3 fruit fly cellular contexts compared by ENCODE assay signal in genomic region chr3L:21700945-21701344, dm6.
TF ChIP-seq lines count a peak whose summit lies in the region.

No protein-coding gene starts in this region.

- TF ChIP-seq CTCF in whole organism, embryonic (GFP tag; optimal IDR thresholded peaks at IDR 0.05; lab: Kevin White, UChicago) = no peak

TF ChIP-seq in whole organism, embryonic, 481 proteins besides CTCF, POLR2A, EP300 and RAD21:
- no peak for TF ChIP-seq CG10209 (GFP tag; optimal IDR thresholded peaks at IDR 0.05; lab: Kevin White, UChicago)
- peak; percentile 61 for TF ChIP-seq crol (GFP tag; IDR thresholded peaks at IDR 0.05; lab: Robert Waterston, UW)

TF ChIP-seq in whole organism, prepupa, 60 proteins besides CTCF, POLR2A, EP300 and RAD21:
- peak; percentile 40 for TF ChIP-seq svp (GFP tag; lab: Kevin White, UChicago)
- no peak for TF ChIP-seq Blimp-1 (GFP tag; optimal IDR thresholded peaks at IDR 0.05; lab: Kevin White, UChicago)

TF ChIP-seq in whole organism, pupa, 21 proteins besides CTCF, POLR2A, EP300 and RAD21:
- no peak for TF ChIP-seq CG14655 (GFP tag; optimal IDR thresholded peaks at IDR 0.05; lab: Kevin White, UChicago)
- no peak for TF ChIP-seq Pif1B (GFP tag; optimal IDR thresholded peaks at IDR 0.05; lab: Kevin White, UChicago)
- no peak for TF ChIP-seq Pif1A (GFP tag; optimal IDR thresholded peaks at IDR 0.05; lab: Kevin White, UChicago)
- TF ChIP-seq CG4496 (GFP tag; IDR thresholded peaks at IDR 0.05; lab: Robert Waterston, UW) = no peak
- TF ChIP-seq EcR (GFP tag; optimal IDR thresholded peaks at IDR 0.05; lab: Kevin White, UChicago) = peak; percentile 66
- TF ChIP-seq CG8159 (tag; optimal IDR thresholded peaks at IDR 0.05; lab: Kevin White, UChicago) = no peak
